2 fruit fly cellular contexts compared by ENCODE assay signal in the genomic region with DNA sequence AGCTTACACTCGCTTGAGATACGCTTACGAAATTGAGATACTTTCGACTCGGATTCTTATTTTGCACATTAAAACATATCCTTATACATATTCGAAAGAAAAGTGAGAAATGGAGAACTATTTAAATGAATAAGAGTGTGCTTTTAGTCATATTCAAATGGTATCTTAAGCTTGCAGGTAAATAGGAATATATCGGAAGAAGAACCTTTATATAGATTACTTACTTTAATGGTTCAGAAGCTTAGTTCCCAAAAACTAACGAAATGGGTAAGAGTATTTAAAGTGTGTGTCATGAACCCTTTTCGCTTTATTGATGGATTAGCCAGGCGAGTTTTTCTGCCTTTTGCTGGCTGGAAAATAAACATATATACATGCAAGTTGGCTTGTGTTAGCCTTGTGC.
A peak's percentile ranks its signal among the peaks of the same experiment; 100 is the strongest.
TF ChIP-seq lines count a peak whose summit lies in the region.

No protein-coding gene starts in this region.

TF ChIP-seq in whole organism, prepupa, 60 proteins besides CTCF, POLR2A, EP300 and RAD21:
- no peak for TF ChIP-seq Sox15 (GFP tag; optimal IDR thresholded peaks at IDR 0.05; lab: Kevin White, UChicago)
- TF ChIP-seq CG3919 (GFP tag; optimal IDR thresholded peaks at IDR 0.05; lab: Kevin White, UChicago): no peak
- peak; percentile 42; the same call in 1 of the 3 replicates for TF ChIP-seq CG8119 (GFP tag; IDR thresholded peaks at IDR 0.05; lab: Robert Waterston, UW)
- peak; percentile 5 for TF ChIP-seq Smox (GFP tag; optimal IDR thresholded peaks at IDR 0.05; lab: Kevin White, UChicago)
- TF ChIP-seq Gug (GFP tag; IDR thresholded peaks at IDR 0.05; lab: Robert Waterston, UW): no peak
- TF ChIP-seq Lpt (GFP tag; optimal IDR thresholded peaks at IDR 0.05; lab: Kevin White, UChicago): peak; percentile 17
- TF ChIP-seq Sox14 (GFP tag; optimal IDR thresholded peaks at IDR 0.05; lab: Kevin White, UChicago): peak; percentile 4
- TF ChIP-seq CG8319 (GFP tag; optimal IDR thresholded peaks at IDR 0.05; lab: Kevin White, UChicago): no peak
- no peak for TF ChIP-seq CG11294 (GFP tag; IDR thresholded peaks at IDR 0.05; lab: Robert Waterston, UW)
- peak in 1 of 2 experiments; percentile 7 for TF ChIP-seq ss (GFP tag; optimal IDR thresholded peaks at IDR 0.05; lab: Kevin White, UChicago)
- no peak for TF ChIP-seq CG6808 (GFP tag; optimal IDR thresholded peaks at IDR 0.05; lab: Kevin White, UChicago)
- peak; percentile 23 for TF ChIP-seq CG3032 (tag; optimal IDR thresholded peaks at IDR 0.05; lab: Kevin White, UChicago)
- peak; percentile 20 for TF ChIP-seq Ets96B (tag; optimal IDR thresholded peaks at IDR 0.05; lab: Kevin White, UChicago)
- peak; percentile 7 for TF ChIP-seq Eip75B (GFP tag; optimal IDR thresholded peaks at IDR 0.05; lab: Kevin White, UChicago)
- peak; percentile 36 for TF ChIP-seq CG32006 (GFP tag; optimal IDR thresholded peaks at IDR 0.05; lab: Kevin White, UChicago)
- TF ChIP-seq fd85E (GFP tag; optimal IDR thresholded peaks at IDR 0.05; lab: Kevin White, UChicago): no peak
- peak; percentile 16 for TF ChIP-seq lz (GFP tag; optimal IDR thresholded peaks at IDR 0.05; lab: Kevin White, UChicago)
- TF ChIP-seq pdm3 (GFP tag; optimal IDR thresholded peaks at IDR 0.05; lab: Kevin White, UChicago): peak; percentile 3
- peak; percentile 23 for TF ChIP-seq CG10669 (GFP tag; optimal IDR thresholded peaks at IDR 0.05; lab: Kevin White, UChicago)
- no peak for TF ChIP-seq dac (GFP tag; optimal IDR thresholded peaks at IDR 0.05; lab: Kevin White, UChicago)
- TF ChIP-seq Ets21C (GFP tag; optimal IDR thresholded peaks at IDR 0.05; lab: Kevin White, UChicago): no peak
- peak; percentile 28; the same call in 1 of the 2 replicates for TF ChIP-seq CG15336 (GFP tag; IDR thresholded peaks at IDR 0.05; lab: Robert Waterston, UW)
- TF ChIP-seq Eip78C (GFP tag; lab: Kevin White, UChicago): peak; percentile 73
- no peak for TF ChIP-seq topi (GFP tag; optimal IDR thresholded peaks at IDR 0.05; lab: Kevin White, UChicago)
- peak; percentile 28 for TF ChIP-seq achi (GFP tag; optimal IDR thresholded peaks at IDR 0.05; lab: Kevin White, UChicago)
- TF ChIP-seq CG6163 (GFP tag; IDR thresholded peaks at IDR 0.05; lab: Robert Waterston, UW): peak; percentile 21; the same call in 1 of the 3 replicates
- peak in 1 of 2 experiments; percentile 41 for TF ChIP-seq salr (GFP tag; optimal IDR thresholded peaks at IDR 0.05; lab: Kevin White, UChicago)
- peak; percentile 17 for TF ChIP-seq Hr4 (GFP tag; optimal IDR thresholded peaks at IDR 0.05; lab: Kevin White, UChicago)
- no peak for TF ChIP-seq svp (GFP tag; lab: Kevin White, UChicago)
- TF ChIP-seq CG11902 (GFP tag; optimal IDR thresholded peaks at IDR 0.05; lab: Kevin White, UChicago): no peak
- TF ChIP-seq Met (GFP tag; optimal IDR thresholded peaks at IDR 0.05; lab: Kevin White, UChicago): peak; percentile 2
- TF ChIP-seq CG16779 (tag; optimal IDR thresholded peaks at IDR 0.05; lab: Kevin White, UChicago): no peak
- TF ChIP-seq dsx (GFP tag; optimal IDR thresholded peaks at IDR 0.05; lab: Kevin White, UChicago; ENCODE audit: poor library complexity, severe bottlenecking): no peak
- TF ChIP-seq esn (GFP tag; optimal IDR thresholded peaks at IDR 0.05; lab: Kevin White, UChicago): peak; percentile 22
- TF ChIP-seq Sox102F (GFP tag; optimal IDR thresholded peaks at IDR 0.05; lab: Kevin White, UChicago): no peak
- TF ChIP-seq CG31627 (GFP tag; optimal IDR thresholded peaks at IDR 0.05; lab: Kevin White, UChicago): no peak
- TF ChIP-seq OdsH (GFP tag; optimal IDR thresholded peaks at IDR 0.05; lab: Kevin White, UChicago): peak; percentile 12
- TF ChIP-seq acj6 (GFP tag; optimal IDR thresholded peaks at IDR 0.05; lab: Kevin White, UChicago): peak; percentile 32
- peak; percentile 5 for TF ChIP-seq CG10631 (GFP tag; optimal IDR thresholded peaks at IDR 0.05; lab: Kevin White, UChicago)
- TF ChIP-seq Hr39 (GFP tag; optimal IDR thresholded peaks at IDR 0.05; lab: Kevin White, UChicago): no peak

TF ChIP-seq in whole organism, pupa, 21 proteins besides CTCF, POLR2A, EP300 and RAD21:
- peak; percentile 3 for TF ChIP-seq CG34367 (tag; optimal IDR thresholded peaks at IDR 0.05; lab: Kevin White, UChicago)
- no peak for TF ChIP-seq CG10348 (GFP tag; IDR thresholded peaks at IDR 0.05; lab: Robert Waterston, UW)
- peak; percentile 48 for TF ChIP-seq CG8301 (tag; optimal IDR thresholded peaks at IDR 0.05; lab: Kevin White, UChicago)
- TF ChIP-seq CG17806 (tag; optimal IDR thresholded peaks at IDR 0.05; lab: Kevin White, UChicago): peak; percentile 11
- TF ChIP-seq gl (tag; optimal IDR thresholded peaks at IDR 0.05; lab: Kevin White, UChicago): no peak
- no peak for TF ChIP-seq rn (GFP tag; IDR thresholded peaks at IDR 0.05; lab: Robert Waterston, UW)
- TF ChIP-seq CG13204 (GFP tag; optimal IDR thresholded peaks at IDR 0.05; lab: Kevin White, UChicago): no peak
- TF ChIP-seq CG4496 (GFP tag; IDR thresholded peaks at IDR 0.05; lab: Robert Waterston, UW): no peak
- no peak for TF ChIP-seq fd96Ca (GFP tag; IDR thresholded peaks at IDR 0.05; lab: Robert Waterston, UW)
- peak; percentile 56 for TF ChIP-seq CG14655 (GFP tag; optimal IDR thresholded peaks at IDR 0.05; lab: Kevin White, UChicago)
- peak; percentile 41 for TF ChIP-seq CG9948 (tag; optimal IDR thresholded peaks at IDR 0.05; lab: Kevin White, UChicago)
- peak; percentile 26 for TF ChIP-seq Pif1A (GFP tag; optimal IDR thresholded peaks at IDR 0.05; lab: Kevin White, UChicago)
- TF ChIP-seq Snoo (tag; optimal IDR thresholded peaks at IDR 0.05; lab: Kevin White, UChicago): no peak
- peak; percentile 46 for TF ChIP-seq CG8159 (tag; optimal IDR thresholded peaks at IDR 0.05; lab: Kevin White, UChicago)
- no peak for TF ChIP-seq D1 (tag; optimal IDR thresholded peaks at IDR 0.05; lab: Kevin White, UChicago)
- TF ChIP-seq EcR (GFP tag; optimal IDR thresholded peaks at IDR 0.05; lab: Kevin White, UChicago): no peak
- TF ChIP-seq CG12605 (GFP tag; IDR thresholded peaks at IDR 0.05; lab: Robert Waterston, UW): no peak
- no peak for TF ChIP-seq CG32121 (GFP tag; IDR thresholded peaks at IDR 0.05; lab: Robert Waterston, UW)
- peak; percentile 33 for TF ChIP-seq CG15710 (tag; optimal IDR thresholded peaks at IDR 0.05; lab: Kevin White, UChicago)
- no peak for TF ChIP-seq Ets98B (GFP tag; IDR thresholded peaks at IDR 0.05; lab: Robert Waterston, UW)
- TF ChIP-seq Pif1B (GFP tag; optimal IDR thresholded peaks at IDR 0.05; lab: Kevin White, UChicago): no peak
